Worm (Caenorhabditis elegans): Measurements from ENCODE around the gene F13A7.1.
"Not testable (repeated sequence)": the region's sequence is repeated elsewhere in the genome, so short reads cannot be mapped to it uniquely, and the experiment has no call there.

Gene F13A7.1

ce11 chrV:16390655-16391054 lies 12.9 kb upstream of the F13A7.1 start, which contains the start of gene gst-44:
gst-44 (plus strand) TSS chrV:16390891.
- TF ChIP-seq W03F9.2 (tag; optimal IDR thresholded peaks at IDR 0.05) (no peak), him-1 (tag; optimal IDR thresholded peaks at IDR 0.05) (no peak), dao-5 (tag; optimal IDR thresholded peaks at IDR 0.05) (no peak)

DNA sequence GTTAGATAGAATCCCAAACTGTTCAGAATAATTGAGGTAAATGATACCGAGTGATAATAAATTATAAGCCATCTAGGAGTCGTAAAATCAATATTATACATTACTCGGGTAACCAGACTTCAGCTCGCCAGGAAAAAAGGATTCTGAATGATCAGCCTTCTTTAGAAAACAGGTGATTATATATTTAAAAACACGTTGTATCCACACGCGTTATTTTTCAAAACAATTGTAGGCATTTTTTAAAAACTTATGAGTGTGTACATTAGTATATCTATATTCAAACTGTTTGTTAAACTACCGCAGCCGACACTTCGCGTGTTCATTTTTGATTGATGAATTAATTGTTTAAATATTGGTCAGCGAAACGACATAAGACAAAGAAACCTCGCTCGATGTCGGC lies 10.5 kb upstream of the F13A7.1 start, which contains the start of gene sri-65:
sri-65 (minus strand) TSS at position 101 of the 400 bp plus-strand sequence.
- no peak for TF ChIP-seq W03F9.2 (tag; optimal IDR thresholded peaks at IDR 0.05)
- TF ChIP-seq dao-5 (tag; optimal IDR thresholded peaks at IDR 0.05), result no peak
- no peak for TF ChIP-seq him-1 (tag; optimal IDR thresholded peaks at IDR 0.05)

DNA sequence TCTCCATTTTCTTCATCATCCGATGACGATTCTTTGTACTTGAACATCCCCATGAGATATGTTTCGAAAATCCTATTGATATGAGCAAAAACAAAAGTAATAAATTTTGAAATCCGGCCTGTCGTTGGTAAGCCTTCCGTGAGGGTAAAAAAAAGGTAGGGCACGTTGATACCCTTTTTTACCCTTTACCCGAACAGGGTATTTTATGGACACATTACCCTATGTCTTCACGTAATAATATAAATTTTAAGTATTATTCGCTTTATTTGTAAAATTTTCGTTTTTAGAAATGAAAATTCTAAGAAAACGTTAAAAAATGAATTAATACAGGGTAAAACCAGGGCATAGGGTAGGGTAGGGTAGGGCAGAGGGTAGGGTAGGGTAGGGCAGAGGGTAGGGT lies 6.0 kb upstream of the F13A7.1 start, which contains the start of gene F13A7.7:
F13A7.7 (minus strand) TSS at position 101 of the 400 bp plus-strand sequence.
- TF ChIP-seq dao-5, him-1, W03F9.2 (tag; optimal IDR thresholded peaks at IDR 0.05): not testable (repeated sequence)

- TF ChIP-seq W03F9.2 (tag; optimal IDR thresholded peaks at IDR 0.05) (no peak), dao-5 (tag; optimal IDR thresholded peaks at IDR 0.05) (no peak), him-1 (tag; optimal IDR thresholded peaks at IDR 0.05) (no peak)
These were observed 5.2 kb upstream of the F13A7.1 start for ce11 chrV:16382949-16383348.

DNA sequence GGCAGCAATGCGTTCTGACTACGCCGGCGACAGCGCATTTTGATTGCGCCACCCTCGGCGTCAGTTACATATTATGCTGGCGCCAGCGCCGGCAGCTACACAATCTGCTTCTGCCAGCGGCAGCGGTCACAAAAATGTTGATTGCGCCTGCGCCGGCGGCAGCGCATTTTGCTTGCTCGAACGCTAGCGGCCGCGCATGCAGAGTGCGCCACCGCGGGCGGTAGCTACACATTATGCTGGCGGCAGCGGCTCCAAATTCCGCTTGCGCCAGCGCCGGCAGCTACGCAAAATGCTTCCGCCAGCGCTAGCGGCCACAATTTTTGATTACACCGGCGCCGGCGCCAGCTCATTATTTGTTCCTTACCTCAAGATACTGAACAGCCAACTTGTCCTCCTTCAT lies 561 bp downstream of the F13A7.1 start:
- TF ChIP-seq W03F9.2 (tag; optimal IDR thresholded peaks at IDR 0.05), result no peak
- TF ChIP-seq dao-5 (tag; optimal IDR thresholded peaks at IDR 0.05), result no peak
- TF ChIP-seq him-1 (tag; optimal IDR thresholded peaks at IDR 0.05), result no peak

DNA sequence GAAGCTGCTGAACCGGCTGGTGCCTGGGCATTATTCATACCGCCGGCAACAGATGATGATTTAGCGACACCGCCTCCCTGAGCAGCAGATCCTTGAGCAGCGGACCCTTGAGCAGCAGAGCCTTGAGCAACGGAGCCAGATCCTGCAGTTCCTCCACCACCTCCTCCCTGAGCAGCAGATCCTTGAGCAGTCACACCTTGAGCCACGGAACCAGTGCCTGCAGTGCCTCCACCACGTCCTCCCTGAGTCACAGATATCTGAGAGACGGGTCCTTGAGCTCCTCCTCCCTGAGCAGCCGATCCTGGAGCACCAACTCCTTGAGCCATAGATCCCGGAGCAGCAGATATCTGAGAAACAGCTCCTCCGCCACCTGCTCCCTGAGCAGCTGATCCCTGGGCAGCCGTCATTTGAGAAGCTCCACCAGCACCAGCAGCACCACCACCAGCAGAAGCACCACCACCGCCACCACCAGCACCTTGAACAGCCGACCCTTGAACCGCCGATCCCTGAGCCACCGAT lies 1.3 kb downstream of the F13A7.1 start:
- TF ChIP-seq W03F9.2 (tag; optimal IDR thresholded peaks at IDR 0.05) (no peak), him-1 (tag; optimal IDR thresholded peaks at IDR 0.05) (no peak), dao-5 (tag; optimal IDR thresholded peaks at IDR 0.05) (no peak)

DNA sequence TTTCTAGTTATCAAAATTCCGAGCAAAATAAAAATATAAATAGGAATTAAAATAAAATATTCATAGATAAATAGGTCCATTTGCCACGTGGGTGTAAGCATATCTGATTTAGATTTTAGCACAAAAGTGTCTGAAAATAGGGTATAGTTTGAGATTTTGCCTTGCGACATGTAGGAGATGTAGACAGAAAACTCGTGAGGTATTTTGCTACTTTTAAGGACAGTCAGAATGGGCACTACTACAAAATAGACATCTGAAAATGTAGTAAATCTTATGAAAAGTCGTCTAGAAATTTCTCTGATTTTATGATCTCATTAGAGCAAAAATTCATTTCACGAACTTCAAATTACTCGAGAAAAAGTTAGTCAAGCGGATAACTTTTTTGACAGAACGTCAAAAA lies 3.1 kb downstream of the F13A7.1 start, which contains the start of gene srv-34:
srv-34 (minus strand) TSS at position 101 of the 400 bp plus-strand sequence.
- TF ChIP-seq W03F9.2 (tag; optimal IDR thresholded peaks at IDR 0.05) (no peak), dao-5 (tag; optimal IDR thresholded peaks at IDR 0.05) (no peak), him-1 (tag; optimal IDR thresholded peaks at IDR 0.05) (no peak)

- TF ChIP-seq him-1 (tag; optimal IDR thresholded peaks at IDR 0.05), result peak; percentile 52
- peak; percentile 71 for TF ChIP-seq dao-5 (tag; optimal IDR thresholded peaks at IDR 0.05)
- TF ChIP-seq W03F9.2 (tag; optimal IDR thresholded peaks at IDR 0.05), result peak; percentile 9
These were observed 7.7 kb downstream of the F13A7.1 start for ce11 chrV:16370039-16370438.

ce11 chrV:16368143-16368542 lies 9.6 kb downstream of the F13A7.1 start:
- TF ChIP-seq W03F9.2 (tag; optimal IDR thresholded peaks at IDR 0.05), result no peak
- no peak for TF ChIP-seq him-1 (tag; optimal IDR thresholded peaks at IDR 0.05)
- no peak for TF ChIP-seq dao-5 (tag; optimal IDR thresholded peaks at IDR 0.05)

ce11 chrV:16367575-16367974 lies 10.2 kb downstream of the F13A7.1 start, which contains the start of gene W08G11.3:
W08G11.3 (plus strand) TSS chrV:16367681.
- TF ChIP-seq him-1 (tag; optimal IDR thresholded peaks at IDR 0.05), result no peak
- no peak for TF ChIP-seq dao-5 (tag; optimal IDR thresholded peaks at IDR 0.05)
- no peak for TF ChIP-seq W03F9.2 (tag; optimal IDR thresholded peaks at IDR 0.05)

- TF ChIP-seq him-1 (tag; optimal IDR thresholded peaks at IDR 0.05) (no peak), dao-5 (tag; optimal IDR thresholded peaks at IDR 0.05) (no peak), W03F9.2 (tag; optimal IDR thresholded peaks at IDR 0.05) (no peak)
These were observed 16.4 kb downstream of the F13A7.1 start for ce11 chrV:16361350-16361749.

ce11 chrV:16357253-16357652 lies 20.5 kb downstream of the F13A7.1 start, which contains the start of gene pptr-1:
pptr-1 (plus strand) TSS chrV:16357521.
- TF ChIP-seq dao-5 (tag; optimal IDR thresholded peaks at IDR 0.05) (no peak), W03F9.2 (tag; optimal IDR thresholded peaks at IDR 0.05) (no peak), him-1 (tag; optimal IDR thresholded peaks at IDR 0.05) (no peak)

DNA sequence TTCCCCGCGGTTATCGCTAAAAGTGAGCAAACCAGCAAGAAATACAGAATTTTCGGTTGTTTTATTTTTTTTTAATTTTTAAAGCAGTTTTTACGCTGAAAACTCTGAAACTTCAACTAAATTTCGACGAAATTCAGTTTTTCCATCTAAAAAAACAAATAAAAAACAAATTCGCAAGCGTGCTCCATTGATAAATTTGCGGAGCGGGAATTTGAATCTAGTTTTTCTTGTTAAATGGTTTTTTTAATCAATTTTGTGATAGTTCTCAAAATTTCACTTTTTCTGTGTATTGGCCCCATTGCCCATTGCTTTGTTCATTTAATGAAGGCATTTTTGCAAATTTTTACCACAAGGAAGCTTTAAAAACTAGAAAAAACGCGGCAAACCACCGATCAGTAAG lies 21.0 kb downstream of the F13A7.1 start:
- no peak for TF ChIP-seq W03F9.2 (tag; optimal IDR thresholded peaks at IDR 0.05)
- TF ChIP-seq him-1 (tag; optimal IDR thresholded peaks at IDR 0.05), result no peak
- no peak for TF ChIP-seq dao-5 (tag; optimal IDR thresholded peaks at IDR 0.05)

- TF ChIP-seq dao-5 (tag; optimal IDR thresholded peaks at IDR 0.05), result no peak
- peak; percentile 86 for TF ChIP-seq him-1 (tag; optimal IDR thresholded peaks at IDR 0.05)
- TF ChIP-seq W03F9.2 (tag; optimal IDR thresholded peaks at IDR 0.05), result peak; percentile 64
These were observed 21.8 kb downstream of the F13A7.1 start for ce11 chrV:16355941-16356340.

DNA sequence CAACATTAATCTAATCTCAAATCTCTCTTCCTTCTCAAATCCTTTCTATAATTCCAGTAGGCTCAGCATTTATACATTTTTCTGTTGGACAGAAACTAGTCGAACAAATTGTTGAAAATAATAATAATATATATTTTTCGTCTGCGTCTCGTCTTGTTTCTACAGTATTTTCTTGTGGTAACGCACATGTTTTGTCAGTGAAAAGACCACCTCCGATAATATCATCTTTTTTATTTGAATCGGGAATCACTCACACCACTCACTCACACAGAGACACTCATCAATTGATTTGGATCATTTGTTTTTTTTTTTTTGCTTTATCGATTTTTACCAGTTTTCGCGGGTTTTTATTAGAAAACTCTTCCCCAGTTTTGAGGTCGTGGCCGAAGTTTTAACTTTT lies 23.1 kb downstream of the F13A7.1 start:
- TF ChIP-seq W03F9.2 (tag; optimal IDR thresholded peaks at IDR 0.05), result no peak
- no peak for TF ChIP-seq dao-5 (tag; optimal IDR thresholded peaks at IDR 0.05)
- no peak for TF ChIP-seq him-1 (tag; optimal IDR thresholded peaks at IDR 0.05)

Measured in whole organism, L4/young adult.